Fruit fly (Drosophila melanogaster) whole organism, adult: ENCODE data around the gene CG13065.

Experiments used
- CG7101 ChIP-seq: fragments of 200-800 bp; sonication (Bioruptor generic); optimal IDR thresholded peaks from 2 replicates; lab custom pipeline; 2018; ENCODE audit warnings: missing biosample characterization, mild to moderate bottlenecking, missing genetic modification characterization, moderate library complexity
- Clk ChIP-seq: fragments of 200-800 bp; sonication (Bioruptor generic); optimal IDR thresholded peaks from 2 replicates; lab custom pipeline; 2017; ENCODE audit warnings: missing biosample characterization, missing genetic modification characterization

dm6 chr3L:16285346-16285911 lies 8.2 kb downstream of the CG13065 start, which contains the start of gene CG13047:
- TF ChIP-seq Clk: no peak
- no peak for TF ChIP-seq CG7101
